Worm (Caenorhabditis elegans) whole organism, late embryonic: Measurements from ENCODE around the gene sec-16A.1.

ENCODE experiments used
- F13H6.1 ChIP-seq: sonication (generic microtip); optimal IDR thresholded peaks from 2 replicates; lab custom pipeline; 2016; ENCODE audit warnings: missing genetic modification characterization, missing compliant biosample characterization
- K02D7.2 ChIP-seq: sonication (generic microtip); optimal IDR thresholded peaks from 2 replicates; lab custom pipeline; 2017; ENCODE audit warnings: mild to moderate bottlenecking, missing genetic modification characterization, missing compliant biosample characterization
- Y22D7AL.16 ChIP-seq: sonication (generic microtip); optimal IDR thresholded peaks from 2 replicates; lab custom pipeline; 2016; ENCODE audit warnings: missing genetic modification characterization, missing compliant biosample characterization
- ahr-1 ChIP-seq: sonication (generic microtip); optimal IDR thresholded peaks from 2 replicates; lab custom pipeline; 2016; ENCODE audit warnings: missing genetic modification characterization, missing compliant biosample characterization
- ama-1 ChIP-seq: fragments of 150-350 bp; optimal IDR thresholded peaks from 2 replicates; lab custom pipeline; 2014
- ceh-14 ChIP-seq: sonication (generic microtip); optimal IDR thresholded peaks from 2 replicates; lab custom pipeline; 2016; ENCODE audit warnings: missing genotype, missing genetic modification characterization, missing compliant biosample characterization
- ceh-19 ChIP-seq: fragments of 200-800 bp; sonication (Bioruptor generic); optimal IDR thresholded peaks from 2 replicates; lab custom pipeline; 2018; ENCODE audit warnings: mild to moderate bottlenecking, missing genetic modification characterization, missing compliant biosample characterization
- ceh-2 ChIP-seq: sonication (generic microtip); optimal IDR thresholded peaks from 2 replicates; lab custom pipeline; 2016; ENCODE audit warnings: missing genotype, missing genetic modification characterization, missing compliant biosample characterization
- ceh-22 ChIP-seq: sonication (generic microtip); optimal IDR thresholded peaks from 2 replicates; lab custom pipeline; 2017; ENCODE audit warnings: missing biosample characterization, missing genetic modification characterization
- ceh-31 ChIP-seq: sonication (generic microtip); optimal IDR thresholded peaks from 2 replicates; lab custom pipeline; 2016; ENCODE audit warnings: missing genetic modification characterization, missing compliant biosample characterization
- ceh-45 ChIP-seq: fragments of 200-800 bp; sonication (Bioruptor generic); IDR thresholded peaks from 2 replicates; pipeline ENCODE4 v1.3.6; 2022; ENCODE audit warnings: missing genetic modification reagents, missing genetic modification characterization, missing compliant biosample characterization
- ceh-48 ChIP-seq: sonication (generic microtip); optimal IDR thresholded peaks from 2 replicates; lab custom pipeline; 2016; ENCODE audit warnings: missing genetic modification characterization, inconsistent platforms, missing compliant biosample characterization
- ceh-6 ChIP-seq: fragments of 200-800 bp; sonication (Bioruptor generic); optimal IDR thresholded peaks from 2 replicates; lab custom pipeline; 2018; ENCODE audit warnings: mild to moderate bottlenecking, missing genetic modification characterization, missing compliant biosample characterization
- che-1 ChIP-seq: sonication (generic microtip); optimal IDR thresholded peaks from 2 replicates; lab custom pipeline; 2016; ENCODE audit warnings: mild to moderate bottlenecking, missing genetic modification characterization, missing compliant biosample characterization
- dve-1 ChIP-seq: sonication (generic microtip); optimal IDR thresholded peaks from 2 replicates; lab custom pipeline; 2017; ENCODE audit warnings: antibody characterized with exemption, mild to moderate bottlenecking, missing genetic modification characterization, missing compliant biosample characterization
- elt-2 ChIP-seq: sonication (generic microtip); optimal IDR thresholded peaks from 2 replicates; lab custom pipeline; 2016; ENCODE audit warnings: missing genetic modification reagents, missing genetic modification characterization, missing compliant biosample characterization
- elt-4 ChIP-seq: sonication (generic microtip); optimal IDR thresholded peaks from 2 replicates; lab custom pipeline; 2016; ENCODE audit warnings: missing genetic modification characterization, missing compliant biosample characterization
- ets-4 ChIP-seq: sonication (generic microtip); optimal IDR thresholded peaks from 2 replicates; lab custom pipeline; 2016; ENCODE audit warnings: missing genetic modification characterization, missing compliant biosample characterization
- eyg-1 ChIP-seq: sonication (generic microtip); optimal IDR thresholded peaks from 2 replicates; lab custom pipeline; 2016; ENCODE audit warnings: missing genotype, missing genetic modification characterization, missing compliant biosample characterization
- hlh-6 ChIP-seq: sonication (generic microtip); optimal IDR thresholded peaks from 2 replicates; lab custom pipeline; 2016; ENCODE audit warnings: missing genotype, missing genetic modification characterization, missing compliant biosample characterization
- lim-6 ChIP-seq: sonication (generic microtip); optimal IDR thresholded peaks from 2 replicates; lab custom pipeline; 2016; ENCODE audit warnings: missing genetic modification characterization, missing compliant biosample characterization
- lin-11 ChIP-seq: fragments of 200-800 bp; sonication (Bioruptor generic); optimal IDR thresholded peaks from 2 replicates; lab custom pipeline; 2018; ENCODE audit warnings: mild to moderate bottlenecking, missing genetic modification characterization, missing compliant biosample characterization
- madf-2 ChIP-seq: sonication (generic microtip); optimal IDR thresholded peaks from 2 replicates; lab custom pipeline; 2017; ENCODE audit warnings: missing genetic modification characterization, missing compliant biosample characterization
- mec-3 ChIP-seq: sonication (generic microtip); optimal IDR thresholded peaks from 2 replicates; lab custom pipeline; 2016; ENCODE audit warnings: borderline replicate concordance, missing genetic modification characterization, missing compliant biosample characterization
- nhr-232 ChIP-seq: sonication (generic microtip); optimal IDR thresholded peaks from 2 replicates; lab custom pipeline; 2016; ENCODE audit warnings: missing genetic modification characterization, missing compliant biosample characterization
- npax-4 ChIP-seq: sonication (generic microtip); optimal IDR thresholded peaks from 2 replicates; lab custom pipeline; 2016; ENCODE audit warnings: missing genetic modification characterization, missing compliant biosample characterization
- odd-2 ChIP-seq: sonication (generic microtip); optimal IDR thresholded peaks from 2 replicates; lab custom pipeline; 2017; ENCODE audit warnings: antibody characterized with exemption, mild to moderate bottlenecking, missing genetic modification characterization, missing compliant biosample characterization
- pat-9 ChIP-seq: fragments of 200-800 bp; sonication (Bioruptor generic); optimal IDR thresholded peaks from 2 replicates; lab custom pipeline; 2018; ENCODE audit warnings: mild to moderate bottlenecking, missing genetic modification characterization, moderate library complexity, missing compliant biosample characterization
- pax-1 ChIP-seq: fragments of 150-350 bp; optimal IDR thresholded peaks from 2 replicates; lab custom pipeline; 2014; ENCODE audit warnings: missing biosample characterization, missing genetic modification characterization
- pha-2 ChIP-seq: sonication (generic microtip); optimal IDR thresholded peaks from 2 replicates; lab custom pipeline; 2017; ENCODE audit warnings: mild to moderate bottlenecking, missing genetic modification characterization, missing compliant biosample characterization
- pha-4 ChIP-seq: fragments of 150-350 bp; optimal IDR thresholded peaks from 2 replicates; lab custom pipeline; 2018; ENCODE audit warnings: missing biosample characterization, missing genetic modification reagents, missing genetic modification characterization
- pros-1 ChIP-seq: fragments of 150-350 bp; optimal IDR thresholded peaks from 2 replicates; lab custom pipeline; 2014; ENCODE audit warnings: missing biosample characterization, missing genetic modification reagents, missing genetic modification characterization
- ref-2 ChIP-seq: sonication (generic microtip); optimal IDR thresholded peaks from 2 replicates; lab custom pipeline; 2016; ENCODE audit warnings: missing genetic modification characterization, missing compliant biosample characterization
- rnt-1 ChIP-seq: sonication (generic microtip); optimal IDR thresholded peaks from 2 replicates; lab custom pipeline; 2016; ENCODE audit warnings: missing genetic modification characterization, missing compliant biosample characterization
- sdc-2 ChIP-seq: sonication (generic microtip); optimal IDR thresholded peaks from 2 replicates; lab custom pipeline; 2016; ENCODE audit warnings: missing genotype, missing genetic modification characterization, missing compliant biosample characterization
- sox-2 ChIP-seq: fragments of 200-800 bp; sonication (Bioruptor generic); IDR thresholded peaks from 2 replicates; pipeline ENCODE4 v1.3.6; 2022; ENCODE audit warnings: missing genetic modification reagents, missing genetic modification characterization, missing compliant biosample characterization
- sox-4 ChIP-seq: sonication (generic microtip); optimal IDR thresholded peaks from 2 replicates; lab custom pipeline; 2017; ENCODE audit warnings: mild to moderate bottlenecking, missing genetic modification characterization, inconsistent platforms, missing compliant biosample characterization
- tbx-2 ChIP-seq: sonication (generic microtip); optimal IDR thresholded peaks from 2 replicates; lab custom pipeline; 2016; ENCODE audit warnings: missing genetic modification characterization, missing compliant biosample characterization
- tbx-7 ChIP-seq: sonication (generic microtip); optimal IDR thresholded peaks from 2 replicates; lab custom pipeline; 2016; ENCODE audit warnings: missing genotype, missing genetic modification characterization, missing compliant biosample characterization
- ttx-3 ChIP-seq: sonication (generic microtip); optimal IDR thresholded peaks from 2 replicates; lab custom pipeline; 2016; ENCODE audit warnings: missing genetic modification reagents, missing genetic modification characterization, missing compliant biosample characterization
- unc-3 ChIP-seq, 2 experiments: fragments of 200-800 bp in 1 of 2; sonication (Bioruptor generic) in 1 of 2; sonication (generic microtip) in 1 of 2; conservative IDR thresholded peaks in 1 of 2; optimal IDR thresholded peaks in 1 of 2; 2 replicates each; pipeline versions ENCODE4 v1.3.6 to Lab custom; 2016 to 2022; ENCODE audit warnings: missing compliant biosample characterization in 2 of 2, missing genetic modification characterization in 2 of 2, missing genetic modification reagents in 1 of 2
- unc-42 ChIP-seq: sonication (generic microtip); optimal IDR thresholded peaks from 2 replicates; lab custom pipeline; 2016; ENCODE audit warnings: missing genotype, missing genetic modification characterization, missing compliant biosample characterization
- zip-5 ChIP-seq: sonication (generic microtip); optimal IDR thresholded peaks from 2 replicates; lab custom pipeline; 2016; ENCODE audit warnings: missing genetic modification characterization, missing compliant biosample characterization
- ztf-16 ChIP-seq: sonication (generic microtip); optimal IDR thresholded peaks from 2 replicates; lab custom pipeline; 2017; ENCODE audit warnings: missing genetic modification characterization, missing compliant biosample characterization

Gene sec-16A.1

DNA sequence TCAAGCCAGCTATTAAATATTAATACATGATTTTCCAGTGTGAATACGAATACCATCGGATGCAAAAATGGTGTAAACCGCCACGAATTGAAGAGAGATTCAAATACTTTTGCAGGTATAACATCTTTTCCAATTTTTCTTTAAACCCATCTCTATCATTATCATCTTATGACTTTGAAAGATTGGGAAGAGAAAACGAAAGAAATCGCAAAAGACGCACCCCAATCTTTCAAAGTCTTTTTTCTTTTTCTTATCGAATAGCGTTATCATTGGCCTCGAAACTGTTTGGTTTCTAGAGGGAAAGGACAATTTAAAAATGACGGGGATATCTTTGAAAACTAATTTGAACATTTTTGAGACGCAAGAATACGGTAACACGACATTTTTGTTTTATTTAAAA, 20.0 kb upstream of the sec-16A.1 start:
- TF ChIP-seq ahr-1 (no peak), npax-4 (tag; lab: Kevin White, UChicago) (no peak), ceh-45 (GFP tag; lab: Robert Waterston, UW) (no peak), ceh-48 (no peak), F13H6.1 (tag; lab: Kevin White, UChicago) (no peak), madf-2 (tag; lab: Kevin White, UChicago) (no peak), tbx-2 (no peak), nhr-232 (tag; lab: Kevin White, UChicago) (no peak), eyg-1 (no peak), hlh-6 (tag; lab: Kevin White, UChicago) (no peak), sdc-2 (tag; lab: Kevin White, UChicago) (no peak), K02D7.2 (tag; lab: Kevin White, UChicago) (no peak)
- TF ChIP-seq, all 69 proteins: peak for 0

DNA sequence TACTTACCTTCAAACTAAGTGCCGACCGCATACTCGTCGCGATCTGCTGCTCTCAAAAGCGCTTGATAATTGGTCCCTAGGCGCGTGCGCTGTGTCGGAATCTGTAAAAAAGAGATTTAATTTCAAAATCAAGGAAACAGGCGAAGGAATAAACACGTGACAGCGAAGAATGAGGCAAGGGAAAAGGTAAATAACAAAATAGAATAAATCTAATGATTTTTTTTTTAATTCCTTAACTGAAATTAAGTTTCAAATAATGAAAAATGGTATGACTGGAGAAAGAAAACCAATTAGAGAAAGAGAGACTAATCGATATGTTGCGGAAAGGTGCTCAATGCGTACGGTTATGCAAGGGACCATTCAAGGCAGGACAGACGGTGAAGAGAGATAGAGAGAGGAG, 16.5 kb upstream of the sec-16A.1 start, which contains the start of gene cya-1:
Gene cya-1, minus strand, starts transcription at position 101 of the 400 bp plus-strand sequence.
- no peak for TF ChIP-seq pha-4 (tag; lab: Kevin White, UChicago)
- TF ChIP-seq pat-9 (tag; lab: Kevin White, UChicago) = no peak
- no peak for TF ChIP-seq ztf-16 (tag; lab: Kevin White, UChicago)
- no peak for TF ChIP-seq mec-3 (tag; lab: Kevin White, UChicago)
- no peak for TF ChIP-seq pros-1 (tag; lab: Kevin White, UChicago)
- no peak for TF ChIP-seq tbx-7 (tag; lab: Kevin White, UChicago)
- TF ChIP-seq unc-3 (GFP tag; conservative IDR thresholded peaks at IDR 0.05; lab: Robert Waterston, UW) = no peak
- TF ChIP-seq unc-3 (tag; optimal IDR thresholded peaks at IDR 0.05; lab: Kevin White, UChicago) = no peak
- no peak for TF ChIP-seq dve-1 (tag; lab: Kevin White, UChicago)
- TF ChIP-seq ceh-19 (GFP tag; lab: Kevin White, UChicago) = no peak
- no peak for TF ChIP-seq ama-1 (lab: Kevin White, UChicago)
- no peak for TF ChIP-seq ref-2 (tag; lab: Kevin White, UChicago)
- TF ChIP-seq ttx-3 = no peak
- TF ChIP-seq ahr-1 = no peak
- no peak for TF ChIP-seq pax-1 (tag; lab: Kevin White, UChicago)
- no peak for TF ChIP-seq tbx-2

DNA sequence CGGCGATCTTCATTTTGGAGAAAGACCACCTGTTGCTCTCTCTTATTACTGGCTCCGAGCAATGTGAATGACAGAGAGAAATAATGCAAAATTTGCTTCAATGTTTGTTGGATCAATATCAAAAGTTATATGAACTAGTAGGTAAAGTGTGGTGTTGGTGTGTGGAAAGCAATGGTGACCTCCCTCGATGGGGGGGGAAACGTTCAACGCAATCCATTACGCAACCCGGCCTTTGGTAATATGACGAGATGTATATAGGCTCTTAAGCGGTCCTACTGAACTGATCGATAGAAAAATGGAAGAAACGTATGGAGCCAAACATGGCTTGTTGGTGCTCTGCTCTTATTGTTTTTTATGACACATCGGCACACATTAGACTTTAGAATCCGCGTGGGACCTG, 15.9 kb upstream of the sec-16A.1 start:
- no peak for TF ChIP-seq ref-2 (tag; lab: Kevin White, UChicago)
- no peak for TF ChIP-seq tbx-7 (tag; lab: Kevin White, UChicago)
- TF ChIP-seq elt-2 = peak; percentile 6
- no peak for TF ChIP-seq lin-11
- no peak for TF ChIP-seq ama-1 (lab: Kevin White, UChicago)
- no peak for TF ChIP-seq sox-4 (tag; lab: Kevin White, UChicago)
- no peak for TF ChIP-seq hlh-6 (tag; lab: Kevin White, UChicago)
- no peak for TF ChIP-seq madf-2 (tag; lab: Kevin White, UChicago)

DNA sequence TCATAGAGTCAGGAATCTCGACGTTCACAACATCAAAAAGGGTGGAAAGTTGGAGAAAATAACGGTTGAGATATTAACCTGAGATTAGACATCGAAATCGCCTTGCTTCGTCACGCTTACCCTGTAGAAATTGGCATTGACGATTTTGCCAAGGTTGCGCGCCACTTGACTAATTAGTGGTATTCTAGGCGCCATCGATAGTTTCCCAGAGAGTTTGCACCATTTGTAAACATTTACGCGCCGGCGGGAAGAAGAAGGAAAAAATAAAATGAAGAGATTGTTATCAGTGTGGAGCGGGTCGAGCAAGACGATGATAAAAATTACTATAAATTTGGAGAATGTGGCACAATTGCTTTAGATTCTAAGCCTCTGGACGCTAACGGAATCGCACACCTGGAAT, 15.4 kb upstream of the sec-16A.1 start:
- TF ChIP-seq pat-9 (tag; lab: Kevin White, UChicago) (no peak), sox-2 (GFP tag; lab: Robert Waterston, UW) (no peak), F13H6.1 (tag; lab: Kevin White, UChicago) (no peak), che-1 (tag; lab: Kevin White, UChicago) (no peak), rnt-1 (tag; lab: Kevin White, UChicago) (no peak)

DNA sequence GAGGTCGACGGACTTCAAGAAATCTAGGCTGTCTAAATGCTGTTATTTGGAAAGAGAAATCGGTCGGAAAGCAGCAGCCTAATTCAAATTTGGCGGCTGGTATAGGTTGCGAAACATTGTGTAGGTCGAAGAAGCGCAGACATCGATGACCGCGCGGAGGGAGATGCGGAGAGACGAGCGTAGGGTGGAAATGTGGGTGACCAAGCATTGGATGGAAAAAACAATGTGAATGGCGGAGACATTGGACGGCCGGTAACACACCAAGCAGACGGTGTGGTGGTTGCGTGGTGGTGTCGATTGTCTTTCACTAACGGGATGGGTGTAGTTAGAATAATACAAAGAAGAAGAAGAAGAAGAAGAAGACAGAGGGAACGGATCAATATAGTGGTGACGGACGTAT, 13.2 kb upstream of the sec-16A.1 start:
- no peak for TF ChIP-seq Y22D7AL.16 (tag; lab: Kevin White, UChicago)
- no peak for TF ChIP-seq ets-4
- TF ChIP-seq elt-4 (tag; lab: Kevin White, UChicago) = no peak
- TF ChIP-seq lim-6 (tag; lab: Kevin White, UChicago) = no peak
- no peak for TF ChIP-seq ttx-3
- peak; percentile 37 for TF ChIP-seq tbx-2
- TF ChIP-seq elt-2 = no peak
- no peak for TF ChIP-seq zip-5
- TF ChIP-seq pha-2 (tag; lab: Kevin White, UChicago) = no peak
- TF ChIP-seq ztf-16 (tag; lab: Kevin White, UChicago) = no peak
- peak; percentile 23 for TF ChIP-seq unc-42 (tag; lab: Kevin White, UChicago)
- TF ChIP-seq pat-9 (tag; lab: Kevin White, UChicago) = no peak
- TF ChIP-seq ceh-2 (tag; lab: Kevin White, UChicago) = no peak
- peak; percentile 62 for TF ChIP-seq ceh-31 (tag; lab: Kevin White, UChicago)
- no peak for TF ChIP-seq rnt-1 (tag; lab: Kevin White, UChicago)
- TF ChIP-seq ceh-22 = no peak
- TF ChIP-seq ceh-48 = no peak
- 0 out of 2 replicates have a peak, but pooled peaks have one; percentile 1 for TF ChIP-seq sox-2 (GFP tag; lab: Robert Waterston, UW)
- peak; percentile 33 for TF ChIP-seq ceh-14 (tag; lab: Kevin White, UChicago)
- no peak for TF ChIP-seq pax-1 (tag; lab: Kevin White, UChicago)
- TF ChIP-seq odd-2 = no peak
- TF ChIP-seq lin-11 = no peak
- no peak for TF ChIP-seq ceh-6 (GFP tag; lab: Kevin White, UChicago)
